Worm (Caenorhabditis elegans) whole organism, young adult: ENCODE data around the gene vit-4.

ENCODE experiments used
- F39B2.1 ChIP-seq: fragments of 200-800 bp; sonication (Bioruptor generic); IDR thresholded peaks from 2 replicates; pipeline ENCODE4 v1.3.6; 2022; ENCODE audit warnings: missing genetic modification reagents, missing genetic modification characterization, missing compliant biosample characterization
- ZK185.1 ChIP-seq: sonication (generic microtip); optimal IDR thresholded peaks from 2 replicates; lab custom pipeline; 2016; ENCODE audit warnings: mild to moderate bottlenecking, missing genetic modification characterization, missing compliant biosample characterization; ENCODE audit not compliant: poor library complexity, severe bottlenecking
- efl-1 ChIP-seq: fragments of 150-350 bp; optimal IDR thresholded peaks from 2 replicates; lab custom pipeline; 2014; ENCODE audit warnings: missing biosample characterization, missing genetic modification reagents, missing genetic modification characterization
- nhr-80 ChIP-seq: sonication (generic microtip); optimal IDR thresholded peaks from 2 replicates; lab custom pipeline; 2016; ENCODE audit warnings: missing genetic modification characterization, missing compliant biosample characterization

DNA sequence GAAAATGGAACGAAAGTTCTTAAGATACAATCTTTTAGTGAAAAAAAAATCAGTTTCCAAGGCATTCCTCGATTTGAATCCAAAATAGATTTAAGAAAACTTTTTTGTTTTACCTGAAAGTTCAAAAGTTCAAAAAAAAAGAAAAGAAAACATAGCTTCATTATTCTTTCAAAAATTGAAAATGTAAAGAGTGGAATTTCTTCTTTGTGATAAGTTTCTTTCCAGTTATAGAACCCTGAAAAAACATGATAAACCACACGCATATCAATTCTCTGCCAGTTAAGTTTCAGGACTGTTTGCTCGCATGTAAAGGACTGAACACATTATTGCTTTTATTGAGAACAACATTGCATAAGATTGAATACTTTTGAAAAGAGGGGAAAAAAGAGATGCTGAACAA, 48.0 kb upstream of the vit-4 start:
- TF ChIP-seq F39B2.1 (GFP tag; lab: Robert Waterston, UW) = no peak
- no peak for TF ChIP-seq ZK185.1 (tag; lab: Kevin White, UChicago)
- no peak for TF ChIP-seq efl-1 (GFP tag; lab: Kevin White, UChicago)
- TF ChIP-seq nhr-80 (tag; lab: Kevin White, UChicago) = no peak
